Worm (Caenorhabditis elegans) whole organism, mixed stage, embryonic: ENCODE data around the gene clec-32.

Source experiments
- mep-1 ChIP-seq: fragments of 150-350 bp; optimal IDR thresholded peaks from 2 replicates; lab custom pipeline; 2017; ENCODE audit warnings: missing biosample characterization, missing genetic modification reagents, missing genetic modification characterization, inconsistent platforms
- nhr-28 ChIP-seq: fragments of 150-350 bp; optimal IDR thresholded peaks from 2 replicates; lab custom pipeline; 2014; ENCODE audit warnings: missing biosample characterization, missing genetic modification characterization
- pha-4 ChIP-seq: fragments of 150-350 bp; optimal IDR thresholded peaks from 2 replicates; lab custom pipeline; 2018; ENCODE audit warnings: missing biosample characterization, missing genetic modification reagents, missing genetic modification characterization
- snpc-4 ChIP-seq: fragments of 150-350 bp; optimal IDR thresholded peaks from 2 replicates; lab custom pipeline; 2014; ENCODE audit warnings: missing biosample characterization, missing genetic modification characterization

ce11 chrV:16829396-16829795 is 32.2 kb downstream of the clec-32 start, which contains the start of gene srh-214:
- TF ChIP-seq snpc-4 (no peak), nhr-28 (tag; lab: Kevin White, UChicago) (no peak), mep-1 (tag; lab: Kevin White, UChicago) (no peak), pha-4 (tag; lab: Kevin White, UChicago) (no peak)
